Fruit fly (Drosophila melanogaster): ENCODE measurements around the gene CG8028.
A peak's percentile ranks its signal among the peaks of the same experiment; 100 is the strongest.

The CG8028 gene

DNA sequence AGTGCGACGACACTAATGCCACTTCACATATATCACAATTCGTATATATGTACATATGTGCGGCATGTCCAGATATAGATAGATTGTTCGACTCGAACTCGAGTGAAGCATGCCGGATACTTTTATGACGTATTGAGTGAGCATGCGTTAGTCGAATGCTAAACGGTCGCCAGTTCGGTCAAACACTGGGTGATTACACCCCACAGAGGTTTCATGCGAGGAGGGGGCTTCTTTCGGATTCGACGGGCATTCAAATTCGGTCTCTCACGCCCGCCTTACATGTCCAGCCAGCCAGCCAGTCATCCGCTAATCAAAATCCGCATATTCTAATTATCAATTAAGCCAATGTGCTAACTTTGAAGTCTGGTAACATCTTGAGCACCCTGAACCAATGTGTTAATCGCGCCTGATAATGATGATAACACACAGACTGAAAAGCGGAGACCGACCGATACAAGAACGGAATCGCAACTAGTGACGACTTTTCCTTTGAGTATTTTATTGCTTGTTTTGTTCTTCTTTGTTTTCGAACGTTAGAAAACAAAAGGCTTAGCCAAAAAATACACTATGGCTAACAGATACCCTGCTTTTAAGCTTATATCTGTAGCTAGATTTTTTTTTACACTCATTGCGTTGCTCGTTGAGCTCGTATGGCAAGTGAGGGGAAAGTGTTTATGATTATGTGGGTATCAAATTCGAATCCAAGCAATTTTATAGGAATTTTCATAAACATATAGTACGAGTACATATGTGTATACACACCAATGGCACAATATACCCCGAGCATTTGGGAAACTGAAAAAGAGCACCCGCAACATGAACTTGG lies 11.8 kb upstream of the CG8028 start (continued):
- peak; percentile 22 for TF ChIP-seq gem (tag; optimal IDR thresholded peaks at IDR 0.05)
- no peak for TF ChIP-seq HLH3B (GFP tag; IDR thresholded peaks at IDR 0.05)
- peak; percentile 24 for TF ChIP-seq pho (GFP tag; optimal IDR thresholded peaks at IDR 0.05)
- TF ChIP-seq Dip3 (GFP tag; optimal IDR thresholded peaks at IDR 0.05): peak; percentile 35
- no peak for TF ChIP-seq CG7745 (tag; optimal IDR thresholded peaks at IDR 0.05)
- TF ChIP-seq h (optimal IDR thresholded peaks at IDR 0.05): no peak
- TF ChIP-seq NC2α (GFP tag; optimal IDR thresholded peaks at IDR 0.05): no peak
- peak; percentile 42 for TF ChIP-seq D19A (tag; optimal IDR thresholded peaks at IDR 0.05)
- TF ChIP-seq chinmo (GFP tag; IDR thresholded peaks at IDR 0.05; ENCODE audit: partially characterized antibody): 0 out of 4 replicates have a peak, but pooled peaks have one; percentile 31
- 0 out of 2 replicates have a peak, but pooled peaks have one; percentile 27 for TF ChIP-seq Rfx (GFP tag; IDR thresholded peaks at IDR 0.05)
- TF ChIP-seq tgo (GFP tag; IDR thresholded peaks at IDR 0.05): no peak
- no peak for TF ChIP-seq Mrtf (GFP tag; IDR thresholded peaks at IDR 0.05)
- TF ChIP-seq jing (GFP tag; optimal IDR thresholded peaks at IDR 0.05): no peak
- peak; percentile 14 for TF ChIP-seq CG2678 (tag; optimal IDR thresholded peaks at IDR 0.05)
- no peak for TF ChIP-seq toy (GFP tag; IDR thresholded peaks at IDR 0.05)
- no peak for TF ChIP-seq Asciz (GFP tag; optimal IDR thresholded peaks at IDR 0.05)
- TF ChIP-seq esg (GFP tag; conservative IDR thresholded peaks at IDR 0.05): no peak
- TF ChIP-seq CG33557 (GFP tag; optimal IDR thresholded peaks at IDR 0.05): no peak
- no peak for TF ChIP-seq al (GFP tag; IDR thresholded peaks at IDR 0.05)
- TF ChIP-seq CG34376 (GFP tag; optimal IDR thresholded peaks at IDR 0.05): peak; percentile 48
- TF ChIP-seq NFAT (GFP tag; IDR thresholded peaks at IDR 0.05): no peak
- peak; percentile 17 for TF ChIP-seq CG5180 (GFP tag; optimal IDR thresholded peaks at IDR 0.05)
- no peak for TF ChIP-seq unc-4 (GFP tag; IDR thresholded peaks at IDR 0.05; ENCODE audit: partially characterized antibody)
- 0 out of 3 replicates have a peak, but pooled peaks have one; percentile 15 for TF ChIP-seq row (GFP tag; IDR thresholded peaks at IDR 0.05)

- TF ChIP-seq CG14965 (GFP tag; optimal IDR thresholded peaks at IDR 0.05; ENCODE audit: borderline replicate concordance) (peak; percentile 51), Camta (GFP tag; optimal IDR thresholded peaks at IDR 0.05) (peak; percentile 81), Kr (GFP tag; optimal IDR thresholded peaks at IDR 0.05) (no peak), tin (GFP tag; optimal IDR thresholded peaks at IDR 0.05) (peak; percentile 91), CG3847 (GFP tag; IDR thresholded peaks at IDR 0.05) (peak; percentile 80), Myb (GFP tag; optimal IDR thresholded peaks at IDR 0.05) (peak; percentile 49), CG31441 (GFP tag; IDR thresholded peaks at IDR 0.05) (peak; percentile 91), hb (GFP tag; IDR thresholded peaks at IDR 0.05; ENCODE audit: partially characterized antibody) (no peak), CG7786 (GFP tag; optimal IDR thresholded peaks at IDR 0.05) (peak; percentile 76), CG11085 (GFP tag; IDR thresholded peaks at IDR 0.05) (peak; percentile 70), ssp (GFP tag; IDR thresholded peaks at IDR 0.05) (peak; percentile 83), ken (GFP tag; IDR thresholded peaks at IDR 0.05) (peak; percentile 95), CG15269 (tag; optimal IDR thresholded peaks at IDR 0.05) (peak; percentile 92), CG14710 (tag; optimal IDR thresholded peaks at IDR 0.05) (peak; percentile 73), dmrt11E (tag; optimal IDR thresholded peaks at IDR 0.05) (peak; percentile 72), CG12299 (tag; optimal IDR thresholded peaks at IDR 0.05) (peak; percentile 83), C15 (GFP tag; IDR thresholded peaks at IDR 0.05) (0 out of 3 replicates have a peak, but pooled peaks have one; percentile 58), CG3281 (GFP tag; optimal IDR thresholded peaks at IDR 0.05) (peak; percentile 72), vfl (GFP tag; optimal IDR thresholded peaks at IDR 0.05) (peak; percentile 41), CG31224 (GFP tag; IDR thresholded peaks at IDR 0.05) (peak; percentile 56), CG4854 (GFP tag; optimal IDR thresholded peaks at IDR 0.05) (peak; percentile 82), CG18011 (GFP tag; optimal IDR thresholded peaks at IDR 0.05) (peak; percentile 35), trh (GFP tag; optimal IDR thresholded peaks at IDR 0.05) (peak; percentile 71), CG17568 (GFP tag; optimal IDR thresholded peaks at IDR 0.05) (peak; percentile 79), vnd (GFP tag; IDR thresholded peaks at IDR 0.05; ENCODE audit: partially characterized antibody) (no peak)
These were observed 9.3 kb upstream of the CG8028 start for dm6 chrX:19289318-19289970.
